Fruit fly (Drosophila melanogaster) whole organism, embryonic: Measurements from ENCODE around the gene CG10286.
A peak's percentile ranks its signal among the peaks of the same experiment; 100 is the strongest.

Source experiments
- Blimp-1 ChIP-seq: fragments of 200-800 bp; sonication (Bioruptor generic); optimal IDR thresholded peaks from 3 replicates; lab custom pipeline; 2018; ENCODE audit warnings: missing biosample characterization, missing genetic modification characterization, mild to moderate bottlenecking, moderate library complexity, missing genetic modification reagents
- CG10431 ChIP-seq: fragments of 200-800 bp; sonication (Bioruptor generic); optimal IDR thresholded peaks from 3 replicates; lab custom pipeline; 2018; ENCODE audit warnings: missing biosample characterization, mild to moderate bottlenecking, missing genetic modification characterization
- CG12769 ChIP-seq: fragments of 200-800 bp; sonication (Bioruptor generic); optimal IDR thresholded peaks from 2 replicates; lab custom pipeline; 2019; ENCODE audit warnings: missing biosample characterization, mild to moderate bottlenecking, missing genetic modification characterization, moderate library complexity
- CG13287 ChIP-seq: fragments of 200-800 bp; sonication (Bioruptor generic); IDR thresholded peaks from 2 replicates; pipeline ENCODE4 v1.3.6; 2022; ENCODE audit warnings: missing biosample characterization, missing genetic modification characterization; ENCODE audit not compliant: partially characterized antibody
- CG13424 ChIP-seq: fragments of 200-800 bp; sonication (Bioruptor generic); optimal IDR thresholded peaks from 2 replicates; lab custom pipeline; 2019; ENCODE audit warnings: missing biosample characterization, mild to moderate bottlenecking, missing genetic modification characterization, moderate library complexity
- CG17359 ChIP-seq: fragments of 200-800 bp; sonication (Bioruptor generic); optimal IDR thresholded peaks from 3 replicates; lab custom pipeline; 2018; ENCODE audit warnings: missing biosample characterization, mild to moderate bottlenecking, missing genetic modification characterization, moderate library complexity
- CG17912 ChIP-seq: fragments of 200-800 bp; sonication (Bioruptor generic); optimal IDR thresholded peaks from 2 replicates; lab custom pipeline; 2018; ENCODE audit warnings: missing biosample characterization, mild to moderate bottlenecking, missing genetic modification characterization
- CG18262 ChIP-seq: fragments of 200-800 bp; optimal IDR thresholded peaks from 3 replicates; lab custom pipeline; 2019; ENCODE audit warnings: missing biosample characterization, mild to moderate bottlenecking, missing genetic modification characterization, moderate library complexity
- CG18619 ChIP-seq: fragments of 200-800 bp; sonication (Bioruptor generic); optimal IDR thresholded peaks from 3 replicates; lab custom pipeline; 2017; ENCODE audit warnings: missing biosample characterization, mild to moderate bottlenecking, missing genetic modification characterization
- CG2202 ChIP-seq: fragments of 200-800 bp; sonication (Bioruptor generic); optimal IDR thresholded peaks from 2 replicates; lab custom pipeline; 2018; ENCODE audit warnings: missing biosample characterization, mild to moderate bottlenecking, missing genetic modification characterization
- CG2678 ChIP-seq: fragments of 200-800 bp; sonication (Bioruptor generic); optimal IDR thresholded peaks from 3 replicates; lab custom pipeline; 2019; ENCODE audit warnings: missing biosample characterization, mild to moderate bottlenecking, missing genetic modification characterization, moderate library complexity
- CG30431 ChIP-seq: fragments of 200-800 bp; sonication (Bioruptor generic); optimal IDR thresholded peaks from 2 replicates; lab custom pipeline; 2017; ENCODE audit warnings: missing biosample characterization, missing genetic modification characterization
- CG3163 ChIP-seq: fragments of 200-800 bp; sonication (Bioruptor generic); optimal IDR thresholded peaks from 3 replicates; lab custom pipeline; 2016; ENCODE audit warnings: missing biosample characterization, missing genetic modification characterization
- CG32532 ChIP-seq: fragments of 200-800 bp; sonication (Bioruptor generic); IDR thresholded peaks from 2 replicates; pipeline ENCODE4 v1.3.6; 2022; ENCODE audit warnings: missing biosample characterization, missing genetic modification characterization
- CG3407 ChIP-seq: fragments of 200-800 bp; sonication (Bioruptor generic); optimal IDR thresholded peaks from 2 replicates; lab custom pipeline; 2018; ENCODE audit warnings: missing biosample characterization, mild to moderate bottlenecking, missing genetic modification characterization
- CG3726 ChIP-seq: fragments of 200-800 bp; sonication (Bioruptor generic); IDR thresholded peaks from 3 replicates; pipeline ENCODE4, ENCODE4 v1.3.6; 2022; ENCODE audit warnings: missing biosample characterization, missing genetic modification characterization
- CG3838 ChIP-seq: fragments of 200-800 bp; sonication (Bioruptor generic); optimal IDR thresholded peaks from 3 replicates; lab custom pipeline; 2016; ENCODE audit warnings: missing biosample characterization, missing genetic modification characterization
- CG4360 ChIP-seq: fragments of 200-800 bp; sonication (Bioruptor generic); IDR thresholded peaks from 2 replicates; pipeline ENCODE4 v1.3.6; 2022; ENCODE audit warnings: missing biosample characterization, missing genetic modification characterization
- CG4820 ChIP-seq: fragments of 200-800 bp; sonication (Bioruptor generic); optimal IDR thresholded peaks from 3 replicates; lab custom pipeline; 2016; ENCODE audit warnings: missing biosample characterization, missing genetic modification characterization
- CG5180 ChIP-seq: fragments of 200-800 bp; sonication (Bioruptor generic); optimal IDR thresholded peaks from 3 replicates; lab custom pipeline; 2017; ENCODE audit warnings: missing biosample characterization, missing genetic modification characterization, mild to moderate bottlenecking, moderate library complexity, missing genetic modification reagents
- CG7987 ChIP-seq: fragments of 200-800 bp; sonication (Bioruptor generic); optimal IDR thresholded peaks from 2 replicates; lab custom pipeline; 2018; ENCODE audit warnings: missing biosample characterization, mild to moderate bottlenecking, missing genetic modification characterization, moderate library complexity
- Chrac-16 ChIP-seq: fragments of 200-800 bp; sonication (Bioruptor generic); optimal IDR thresholded peaks from 3 replicates; lab custom pipeline; 2016; ENCODE audit warnings: missing biosample characterization, missing genetic modification characterization
- CrebB ChIP-seq: fragments of 200-800 bp; sonication (Bioruptor generic); optimal IDR thresholded peaks from 3 replicates; lab custom pipeline; 2018; ENCODE audit warnings: missing biosample characterization, mild to moderate bottlenecking, missing genetic modification characterization
- Dll ChIP-seq: fragments of 200-800 bp; sonication (Bioruptor generic); IDR thresholded peaks from 4 replicates; pipeline ENCODE4 v1.3.6; 2022; ENCODE audit warnings: missing biosample characterization, missing genetic modification characterization; ENCODE audit not compliant: partially characterized antibody
- Fer1 ChIP-seq: fragments of 200-800 bp; sonication (Bioruptor generic); optimal IDR thresholded peaks from 2 replicates; lab custom pipeline; 2017; ENCODE audit warnings: missing biosample characterization, mild to moderate bottlenecking, missing genetic modification characterization
- Fer3 ChIP-seq: fragments of 200-800 bp; sonication (Bioruptor generic); optimal IDR thresholded peaks from 2 replicates; lab custom pipeline; 2018; ENCODE audit warnings: missing biosample characterization, mild to moderate bottlenecking, missing genetic modification characterization, moderate library complexity
- HHEX ChIP-seq: fragments of 200-800 bp; sonication (Bioruptor generic); optimal IDR thresholded peaks from 3 replicates; lab custom pipeline; 2017; ENCODE audit warnings: missing biosample characterization, mild to moderate bottlenecking, missing genetic modification characterization, missing genetic modification reagents
- Hand ChIP-seq: fragments of 200-800 bp; sonication (Bioruptor generic); optimal IDR thresholded peaks from 2 replicates; lab custom pipeline; 2017; ENCODE audit warnings: mild to moderate bottlenecking, missing biosample characterization, missing genetic modification reagents, missing genetic modification characterization
- Hmx ChIP-seq: fragments of 200-800 bp; sonication (Bioruptor generic); optimal IDR thresholded peaks from 2 replicates; lab custom pipeline; 2016; ENCODE audit warnings: missing biosample characterization, missing genetic modification characterization
- Meics ChIP-seq: fragments of 200-800 bp; sonication (Bioruptor generic); optimal IDR thresholded peaks from 2 replicates; lab custom pipeline; 2017; ENCODE audit warnings: missing biosample characterization, mild to moderate bottlenecking, missing genetic modification characterization
- Neu2 ChIP-seq: fragments of 200-800 bp; sonication (Bioruptor generic); optimal IDR thresholded peaks from 3 replicates; lab custom pipeline; 2016; ENCODE audit warnings: missing biosample characterization, missing genetic modification characterization, borderline replicate concordance
- al ChIP-seq: fragments of 200-800 bp; sonication (Bioruptor generic); IDR thresholded peaks from 2 replicates; pipeline ENCODE4 v1.3.6; 2022; ENCODE audit warnings: missing biosample characterization, missing genetic modification characterization
- ci ChIP-seq: fragments of 200-800 bp; sonication (Bioruptor generic); IDR thresholded peaks from 3 replicates; pipeline ENCODE4 v1.3.6; 2022; ENCODE audit warnings: missing biosample characterization, missing genetic modification characterization
- dan ChIP-seq: fragments of 200-800 bp; sonication (Bioruptor generic); IDR thresholded peaks from 2 replicates; pipeline ENCODE4 v1.3.6; 2022; ENCODE audit warnings: missing biosample characterization, missing genetic modification characterization
- dm ChIP-seq: fragments of 200-800 bp; sonication (Bioruptor generic); optimal IDR thresholded peaks from 3 replicates; lab custom pipeline; 2016; ENCODE audit warnings: missing biosample characterization, missing genetic modification characterization
- eve ChIP-seq, 2 experiments: fragments of >200 bp; optimal IDR thresholded peaks; 2 replicates each; lab custom pipeline; 2017; ENCODE audit warnings: missing biosample characterization in 2 of 2, missing genetic modification characterization in 2 of 2
- hb ChIP-seq: fragments of 200-800 bp; sonication (Bioruptor generic); IDR thresholded peaks from 3 replicates; pipeline ENCODE4 v1.3.6; 2022; ENCODE audit warnings: missing biosample characterization, missing genetic modification characterization; ENCODE audit not compliant: partially characterized antibody
- hth ChIP-seq: fragments of >200 bp; optimal IDR thresholded peaks from 2 replicates; lab custom pipeline; 2017; ENCODE audit warnings: inconsistent platforms
- lab ChIP-seq: fragments of 200-800 bp; sonication (Bioruptor generic); optimal IDR thresholded peaks from 3 replicates; lab custom pipeline; 2017; ENCODE audit warnings: missing biosample characterization, missing genetic modification characterization, mild to moderate bottlenecking, moderate library complexity, missing genetic modification reagents
- lbe ChIP-seq: fragments of 200-800 bp; sonication (Bioruptor generic); optimal IDR thresholded peaks from 2 replicates; lab custom pipeline; 2016; ENCODE audit warnings: missing biosample characterization, mild to moderate bottlenecking, missing genetic modification characterization
- mirr ChIP-seq: fragments of 200-800 bp; sonication (Bioruptor generic); optimal IDR thresholded peaks from 3 replicates; lab custom pipeline; 2018; ENCODE audit warnings: missing biosample characterization, mild to moderate bottlenecking, missing genetic modification characterization
- nau ChIP-seq: fragments of 200-800 bp; sonication (Bioruptor generic); optimal IDR thresholded peaks from 3 replicates; lab custom pipeline; 2017; ENCODE audit warnings: missing biosample characterization, mild to moderate bottlenecking, missing genetic modification characterization, missing genetic modification reagents
- pb ChIP-seq: fragments of 200-800 bp; sonication (Bioruptor generic); optimal IDR thresholded peaks from 3 replicates; lab custom pipeline; 2016; ENCODE audit warnings: missing biosample characterization, missing genetic modification characterization
- salm ChIP-seq: fragments of 200-800 bp; sonication (Bioruptor generic); optimal IDR thresholded peaks from 2 replicates; lab custom pipeline; 2018; ENCODE audit warnings: missing biosample characterization, mild to moderate bottlenecking, missing genetic modification characterization
- sd ChIP-seq: fragments of 200-800 bp; sonication (Bioruptor generic); optimal IDR thresholded peaks from 3 replicates; lab custom pipeline; 2018; ENCODE audit warnings: missing biosample characterization, mild to moderate bottlenecking, missing genetic modification characterization, moderate library complexity
- slou ChIP-seq: fragments of 200-800 bp; sonication (Bioruptor generic); optimal IDR thresholded peaks from 3 replicates; lab custom pipeline; 2016; ENCODE audit warnings: missing biosample characterization, missing genetic modification characterization
- tap ChIP-seq: fragments of 200-800 bp; optimal IDR thresholded peaks from 3 replicates; lab custom pipeline; 2019; ENCODE audit warnings: missing biosample characterization, mild to moderate bottlenecking, missing genetic modification characterization, moderate library complexity
- zen2 ChIP-seq: fragments of 200-800 bp; sonication (Bioruptor generic); IDR thresholded peaks from 3 replicates; pipeline ENCODE4 v1.3.6; 2022; ENCODE audit warnings: missing biosample characterization, missing genetic modification characterization; ENCODE audit not compliant: partially characterized antibody

CG10286 gene

DNA sequence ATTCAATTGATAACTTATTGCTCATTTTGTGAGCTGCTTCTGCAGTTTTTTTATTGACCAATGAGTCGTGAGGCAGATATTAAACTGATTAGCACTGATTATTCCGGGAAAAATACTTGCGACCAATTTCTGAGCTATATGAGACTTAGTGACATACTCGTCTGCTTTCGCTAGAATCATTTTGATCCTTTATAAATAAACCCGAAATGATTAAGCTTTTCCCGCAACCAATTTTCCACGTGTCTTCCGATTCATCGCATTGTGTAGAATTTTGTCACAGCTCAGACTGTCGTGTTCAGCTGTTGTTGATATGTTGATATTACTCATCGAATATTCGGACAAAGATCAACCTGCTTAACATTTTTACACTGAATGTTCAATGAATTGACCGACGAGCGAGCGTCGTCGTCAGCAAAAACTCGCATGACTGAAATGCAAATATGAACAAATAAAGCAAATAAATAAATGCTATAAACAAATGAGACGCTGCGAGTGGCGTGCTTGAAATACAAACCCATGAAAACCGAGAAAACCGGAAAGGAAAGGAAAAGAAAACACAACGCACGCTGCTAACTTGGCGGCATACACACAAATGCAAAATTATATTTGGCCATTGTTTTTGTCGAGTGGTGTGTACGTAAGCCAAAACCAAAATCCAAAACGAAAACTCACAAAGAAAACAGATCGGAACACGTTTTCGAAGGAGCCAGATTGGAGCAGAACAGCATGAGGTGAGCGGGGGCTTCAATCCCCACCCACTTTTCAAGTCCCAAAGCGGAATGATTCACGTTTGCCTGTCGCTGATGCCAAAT lies 32.2 kb downstream of the CG10286 start (continued):
- peak; percentile 31 for TF ChIP-seq CG5180
- TF ChIP-seq Hmx (GFP tag; lab: Kevin White, UChicago), result no peak
- no peak for TF ChIP-seq hth (lab: Kevin White, UChicago)
- TF ChIP-seq CG30431 (GFP tag; lab: Kevin White, UChicago), result no peak
- TF ChIP-seq CG13424 (tag; lab: Kevin White, UChicago), result no peak
- peak; percentile 8 for TF ChIP-seq Meics (GFP tag; lab: Kevin White, UChicago)
- peak; percentile 56 for TF ChIP-seq CG17359 (tag; lab: Kevin White, UChicago)
- TF ChIP-seq tap (tag; lab: Kevin White, UChicago), result peak; percentile 29
- TF ChIP-seq CG18262 (tag; lab: Kevin White, UChicago), result no peak
- TF ChIP-seq CG7987 (GFP tag; lab: Kevin White, UChicago), result peak; percentile 80
- no peak for TF ChIP-seq CG3726 (GFP tag; lab: Robert Waterston, UW)
- TF ChIP-seq CG3838 (GFP tag; lab: Kevin White, UChicago), result no peak
- peak; percentile 38 for TF ChIP-seq CG12769 (tag; lab: Kevin White, UChicago)
- TF ChIP-seq CG4820 (GFP tag; lab: Kevin White, UChicago), result no peak
- no peak for TF ChIP-seq dan (GFP tag; lab: Robert Waterston, UW)
- no peak for TF ChIP-seq CG3163
- peak; percentile 3 for TF ChIP-seq CG2202 (tag; lab: Kevin White, UChicago)
- peak; percentile 51 for TF ChIP-seq lab (GFP tag; lab: Kevin White, UChicago)
- peak; percentile 26 for TF ChIP-seq lbe (GFP tag; lab: Kevin White, UChicago)
- TF ChIP-seq hb, result no peak
- no peak for TF ChIP-seq CG32532
- TF ChIP-seq Fer1 (GFP tag; lab: Kevin White, UChicago), result peak; percentile 48
- peak in 1 of 2 experiments; percentile 64 for TF ChIP-seq eve (GFP tag; optimal IDR thresholded peaks at IDR 0.05; lab: Kevin White, UChicago)
- TF ChIP-seq Fer3 (tag; lab: Kevin White, UChicago), result peak; percentile 33
- TF ChIP-seq HHEX (GFP tag; lab: Kevin White, UChicago), result peak; percentile 29
- no peak for TF ChIP-seq al (GFP tag; lab: Robert Waterston, UW)
- no peak for TF ChIP-seq CG10431 (GFP tag; lab: Kevin White, UChicago)
- TF ChIP-seq Dll, result no peak
- no peak for TF ChIP-seq CG4360 (GFP tag; lab: Robert Waterston, UW)
- peak; percentile 52 for TF ChIP-seq salm (tag; lab: Kevin White, UChicago)
- no peak for TF ChIP-seq Chrac-16 (GFP tag; lab: Kevin White, UChicago)
- no peak for TF ChIP-seq slou (GFP tag; lab: Kevin White, UChicago)
- TF ChIP-seq CG17912, result no peak
- TF ChIP-seq CrebB (tag; lab: Kevin White, UChicago), result peak; percentile 5
- TF ChIP-seq Blimp-1 (GFP tag; lab: Kevin White, UChicago), result peak; percentile 26
- peak; percentile 17 for TF ChIP-seq CG3407
- no peak for TF ChIP-seq Hand (GFP tag; lab: Kevin White, UChicago)
- peak; percentile 11; the same call in 1 of the 3 replicates for TF ChIP-seq ci
- TF ChIP-seq zen2 (GFP tag; lab: Robert Waterston, UW), result no peak
- TF ChIP-seq pb (GFP tag; lab: Kevin White, UChicago), result no peak
- peak; percentile 79 for TF ChIP-seq sd (tag; lab: Kevin White, UChicago)
- TF ChIP-seq dm, result no peak
- no peak for TF ChIP-seq Neu2 (GFP tag; lab: Kevin White, UChicago)
- peak; percentile 60 for TF ChIP-seq mirr (GFP tag; lab: Kevin White, UChicago)
- peak; percentile 18 for TF ChIP-seq CG18619 (GFP tag; lab: Kevin White, UChicago)
- TF ChIP-seq nau (GFP tag; lab: Kevin White, UChicago), result peak; percentile 49
- 0 out of 2 replicates have a peak, but pooled peaks have one; percentile 9 for TF ChIP-seq CG13287
- peak; percentile 51 for TF ChIP-seq CG2678 (tag; lab: Kevin White, UChicago)
